Fruit fly (Drosophila melanogaster): ENCODE results near the gene CG6621.

DNA sequence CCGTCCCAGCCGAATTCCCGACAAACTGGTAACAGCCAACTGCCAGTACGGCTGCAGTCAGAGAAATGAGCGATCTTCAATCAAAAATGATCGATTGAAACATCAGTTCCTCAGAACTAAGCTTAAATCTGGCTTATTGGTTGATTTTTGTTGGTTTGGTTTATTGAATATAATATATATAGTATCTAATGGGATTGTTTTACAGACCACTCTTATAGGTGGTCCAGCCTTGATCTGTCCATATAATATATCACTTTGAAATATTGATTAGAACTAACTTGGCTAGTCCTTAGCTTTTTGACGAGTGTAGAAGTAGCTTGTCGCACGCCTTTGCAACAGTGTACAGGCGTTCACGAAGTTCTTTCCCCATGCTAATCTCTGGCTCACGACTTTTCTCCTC is 50.9 kb downstream of the CG6621 start:
- TF ChIP-seq psq (optimal IDR thresholded peaks at IDR 0.05) (no peak), CG8478 (optimal IDR thresholded peaks at IDR 0.05) (no peak), Dll (optimal IDR thresholded peaks at IDR 0.05) (no peak), pan (optimal IDR thresholded peaks at IDR 0.05) (no peak)

Measured in whole organism.